Worm (Caenorhabditis elegans) whole organism, late embryonic: ENCODE data around the gene F53H4.4.

Experiments
- ahr-1 ChIP-seq: sonication (generic microtip); optimal IDR thresholded peaks from 2 replicates; lab custom pipeline; 2016; ENCODE audit warnings: missing genetic modification characterization, missing compliant biosample characterization
- ceh-9 ChIP-seq: sonication (generic microtip); optimal IDR thresholded peaks from 2 replicates; lab custom pipeline; 2016; ENCODE audit warnings: mild to moderate bottlenecking, missing genetic modification characterization, inconsistent platforms, missing compliant biosample characterization
- elt-4 ChIP-seq: sonication (generic microtip); optimal IDR thresholded peaks from 2 replicates; lab custom pipeline; 2016; ENCODE audit warnings: missing genetic modification characterization, missing compliant biosample characterization
- ets-4 ChIP-seq: sonication (generic microtip); optimal IDR thresholded peaks from 2 replicates; lab custom pipeline; 2016; ENCODE audit warnings: missing genetic modification characterization, missing compliant biosample characterization
- fkh-10 ChIP-seq: fragments of 150-350 bp; optimal IDR thresholded peaks from 2 replicates; lab custom pipeline; 2014; ENCODE audit warnings: missing biosample characterization, missing genetic modification reagents, missing genetic modification characterization
- nhr-11 ChIP-seq: fragments of 150-350 bp; optimal IDR thresholded peaks from 2 replicates; lab custom pipeline; 2014; ENCODE audit warnings: missing biosample characterization, missing genetic modification characterization
- tbx-2 ChIP-seq: sonication (generic microtip); optimal IDR thresholded peaks from 2 replicates; lab custom pipeline; 2016; ENCODE audit warnings: missing genetic modification characterization, missing compliant biosample characterization

ce11 chrX:15910328-15910727 lies 44.1 kb downstream of the F53H4.4 start, which contains the start of gene npr-33:
- TF ChIP-seq elt-4 (tag; lab: Kevin White, UChicago), result no peak
- TF ChIP-seq nhr-11 (tag; lab: Kevin White, UChicago), result no peak
- TF ChIP-seq fkh-10 (GFP tag; lab: Kevin White, UChicago), result no peak
- no peak for TF ChIP-seq ets-4 (tag; lab: Kevin White, UChicago)
- TF ChIP-seq ahr-1 (tag; lab: Kevin White, UChicago), result no peak
- TF ChIP-seq tbx-2 (tag; lab: Kevin White, UChicago), result no peak
- no peak for TF ChIP-seq ceh-9 (tag; lab: Kevin White, UChicago)
